Worm (Caenorhabditis elegans): ENCODE results near the gene knl-1.

- peak; percentile 78 to 92 for TF ChIP-seq mdl-1 (tag; optimal IDR thresholded peaks at IDR 0.05)
- TF ChIP-seq alr-1 (tag; optimal IDR thresholded peaks at IDR 0.05), result no peak
- TF ChIP-seq egl-27 (tag; optimal IDR thresholded peaks at IDR 0.05), result peak; percentile 30
- peak; percentile 64 for TF ChIP-seq snpc-4 (tag; optimal IDR thresholded peaks at IDR 0.05)
- peak; percentile 51 for TF ChIP-seq lin-13 (GFP tag; optimal IDR thresholded peaks at IDR 0.05)
Observed at ce11 chrIII:8227511-8227910, 22.9 kb upstream of the knl-1 start, which contains the start of gene fbxl-1.

Data from whole organism, L2 larva.